Fruit fly (Drosophila melanogaster): ENCODE results near the gene Mi-2.

Mi-2 gene

DNA sequence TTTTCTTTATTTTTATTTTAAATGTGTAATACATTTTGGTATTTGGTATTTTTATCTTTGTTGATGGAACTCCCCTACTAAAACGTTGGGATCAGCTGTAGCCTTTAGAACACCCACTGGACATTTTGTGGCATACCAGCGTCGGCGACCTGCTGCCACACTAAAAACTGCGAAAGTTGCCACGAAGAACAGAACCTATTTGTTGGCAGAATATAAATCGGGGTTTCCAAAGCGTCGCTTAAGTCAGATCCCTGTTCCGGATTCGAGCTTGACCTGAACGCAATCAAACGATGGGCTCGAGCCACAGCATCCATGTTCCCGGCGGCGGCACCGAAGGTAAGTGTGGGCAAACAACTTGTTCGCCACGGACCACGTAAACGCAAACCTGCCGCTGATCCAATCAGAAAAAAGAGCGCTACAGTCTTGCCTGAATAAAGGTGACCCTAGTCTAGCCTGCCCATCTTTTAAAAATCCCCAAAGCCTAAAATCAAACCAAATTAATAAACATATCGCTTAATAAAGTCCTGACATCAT lies 14.8 kb upstream of the Mi-2 start, which contains the start of gene Grasp65:
Gene Grasp65 (plus strand): TSS at position 173 of the 534 bp plus-strand sequence.
- peak; percentile 28 for TF ChIP-seq noc (tag; optimal IDR thresholded peaks at IDR 0.05)

DNA sequence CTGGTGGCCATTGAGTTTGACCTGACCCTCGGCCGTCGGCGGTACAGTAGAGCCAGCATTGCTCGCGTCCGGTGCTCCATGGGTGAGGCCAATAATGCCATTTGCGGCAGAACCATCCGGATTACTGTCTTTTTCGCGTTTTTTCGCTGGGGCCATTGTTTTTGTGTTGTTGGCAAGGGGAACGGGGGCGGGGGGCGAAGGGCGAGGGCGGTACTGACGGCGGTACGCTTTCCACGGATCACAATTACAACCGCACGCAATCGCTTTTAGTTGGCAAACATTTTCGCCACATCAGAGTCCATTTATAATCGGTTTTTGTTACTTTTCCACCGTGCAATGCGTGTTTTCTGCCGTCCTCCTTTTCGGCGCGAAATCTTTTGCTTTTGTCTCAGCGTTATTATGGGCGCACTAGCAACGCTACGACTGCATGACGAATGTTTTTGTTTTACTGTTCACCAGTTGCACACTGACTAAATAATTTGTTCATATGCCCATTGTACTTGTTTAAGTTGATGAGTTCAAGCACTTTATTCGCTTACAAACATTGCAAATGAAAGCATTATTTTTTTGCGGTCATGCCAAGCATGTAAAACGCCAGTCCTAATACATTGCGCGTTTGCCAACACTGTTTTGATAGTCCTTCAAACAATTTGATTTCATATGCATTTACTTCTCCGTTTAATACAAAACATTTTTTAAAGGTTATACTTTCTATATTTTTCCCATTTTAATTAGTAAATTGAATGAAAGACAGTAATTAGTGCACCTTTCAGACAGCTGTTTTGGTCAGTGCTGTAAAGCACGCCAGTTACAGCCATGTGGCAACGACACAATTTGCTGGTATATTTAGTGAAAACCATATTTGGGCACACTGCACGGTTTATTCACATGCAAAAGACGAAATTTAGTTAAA lies 13.1 kb upstream of the Mi-2 start, which contains the start of gene Pfdn6:
Gene Pfdn6 (plus strand): TSS at position 839 of the 913 bp plus-strand sequence.
- no peak for TF ChIP-seq noc (tag; optimal IDR thresholded peaks at IDR 0.05)

DNA sequence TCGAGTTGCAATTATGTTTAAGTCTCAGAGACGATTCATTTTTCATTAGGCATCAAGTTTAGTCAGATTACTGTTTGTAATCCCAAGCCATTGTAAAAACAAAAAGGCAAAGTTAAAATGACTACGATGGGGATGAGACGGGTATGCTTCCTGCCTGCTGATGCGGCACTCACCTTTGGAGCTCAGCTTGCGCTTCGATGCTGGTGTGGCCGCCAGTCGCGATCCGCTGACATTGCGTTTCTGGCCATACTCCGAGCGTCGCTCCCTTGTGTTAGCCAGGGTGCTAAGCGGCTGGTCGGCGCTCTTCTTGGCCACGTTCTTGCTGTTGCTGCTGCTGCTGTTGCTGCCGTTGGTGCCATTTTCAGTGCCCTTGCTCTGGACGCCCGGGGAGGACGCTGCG lies 10.0 kb upstream of the Mi-2 start:
- TF ChIP-seq noc (tag; optimal IDR thresholded peaks at IDR 0.05), result no peak

DNA sequence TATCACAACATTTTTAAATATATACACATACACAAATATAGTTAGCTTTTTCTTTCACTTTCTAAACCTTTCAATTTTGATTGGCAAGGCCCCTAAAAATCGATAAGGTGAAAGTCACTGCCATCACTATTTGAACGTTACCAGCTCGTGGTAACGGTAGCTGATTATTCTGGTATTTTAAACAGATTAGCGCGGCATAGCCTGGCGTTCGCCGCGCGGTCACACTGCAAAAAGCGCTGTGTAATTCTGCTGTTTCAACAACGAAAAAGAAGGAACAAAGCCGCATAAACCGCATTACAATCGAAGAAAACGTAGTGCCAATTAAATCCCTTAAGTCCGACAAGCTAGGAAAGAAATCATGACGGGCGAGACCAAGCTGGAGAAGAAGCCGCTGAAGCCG lies 4.8 kb upstream of the Mi-2 start, which contains the start of gene Rpn1:
Gene Rpn1 (plus strand): TSS at position 219 of the 400 bp plus-strand sequence.
- no peak for TF ChIP-seq noc (tag; optimal IDR thresholded peaks at IDR 0.05)

DNA sequence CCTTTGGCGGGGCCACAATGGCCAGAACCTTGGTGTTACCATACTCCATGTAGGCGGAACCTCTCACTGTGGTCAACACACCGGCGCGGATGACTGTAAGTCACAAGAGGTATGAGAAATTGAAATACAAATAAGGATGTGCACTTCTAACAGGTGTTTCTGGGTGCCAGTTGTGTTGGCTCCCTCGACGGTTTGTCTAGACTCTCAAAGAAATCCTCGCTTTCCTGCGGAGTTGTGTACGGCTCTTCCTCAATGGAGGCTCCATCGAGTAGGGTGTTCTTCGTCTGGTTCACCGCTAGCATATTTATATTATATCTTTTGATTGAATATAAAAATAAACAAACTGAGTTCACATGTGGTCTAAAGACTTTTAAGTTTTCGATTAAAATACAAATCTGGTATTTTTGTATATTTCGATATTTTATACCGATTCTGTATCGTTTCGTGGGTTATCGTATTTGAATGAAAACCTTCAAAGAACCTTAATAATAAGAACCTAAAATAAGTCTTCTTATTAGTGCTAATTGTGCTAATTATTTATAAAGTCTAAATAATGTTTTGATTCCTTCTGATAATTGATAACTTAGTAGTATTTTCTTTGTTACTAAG lies 3.4 kb upstream of the Mi-2 start, which contains the start of gene Mtr3:
Gene Mtr3 (minus strand): TSS at position 388 of the 609 bp plus-strand sequence.
- TF ChIP-seq noc (tag; optimal IDR thresholded peaks at IDR 0.05), result no peak

DNA sequence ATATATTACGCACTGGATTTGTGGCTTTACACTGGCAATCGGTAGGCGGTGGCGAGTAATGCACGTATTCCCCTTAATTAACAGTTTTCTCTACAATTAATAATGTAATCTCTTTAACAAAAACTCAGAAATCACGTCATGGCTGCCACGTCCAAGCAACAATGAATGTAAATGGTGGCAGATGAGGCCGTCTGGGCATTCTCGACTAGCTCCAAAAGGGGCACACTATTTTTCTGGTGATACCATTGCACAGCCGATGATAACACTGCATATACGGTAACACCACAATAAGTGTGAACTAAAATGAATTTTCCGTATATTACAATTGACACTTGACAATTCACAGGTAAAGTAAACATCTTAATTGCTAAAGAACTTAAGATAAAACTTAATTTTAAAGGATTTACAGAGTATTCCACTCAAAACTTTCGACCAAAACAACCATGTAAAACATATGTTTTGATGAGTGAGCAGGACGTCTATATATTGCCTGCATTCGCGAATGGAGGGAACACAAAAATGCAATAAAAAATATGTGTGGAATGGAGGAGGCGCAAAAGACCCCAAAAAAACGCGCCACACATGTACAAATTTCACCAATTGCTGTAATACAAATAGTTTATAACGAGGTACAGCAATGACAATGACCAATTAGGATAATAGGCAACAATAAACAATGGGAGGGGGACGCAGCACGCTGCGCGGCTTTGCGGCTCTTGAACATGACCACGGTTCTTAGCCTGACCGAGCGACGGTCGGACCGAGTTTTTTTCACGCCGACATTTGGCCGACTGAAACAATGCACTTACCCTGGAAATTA lies 571 bp downstream of the Mi-2 start:
- no peak for TF ChIP-seq noc (tag; optimal IDR thresholded peaks at IDR 0.05)

DNA sequence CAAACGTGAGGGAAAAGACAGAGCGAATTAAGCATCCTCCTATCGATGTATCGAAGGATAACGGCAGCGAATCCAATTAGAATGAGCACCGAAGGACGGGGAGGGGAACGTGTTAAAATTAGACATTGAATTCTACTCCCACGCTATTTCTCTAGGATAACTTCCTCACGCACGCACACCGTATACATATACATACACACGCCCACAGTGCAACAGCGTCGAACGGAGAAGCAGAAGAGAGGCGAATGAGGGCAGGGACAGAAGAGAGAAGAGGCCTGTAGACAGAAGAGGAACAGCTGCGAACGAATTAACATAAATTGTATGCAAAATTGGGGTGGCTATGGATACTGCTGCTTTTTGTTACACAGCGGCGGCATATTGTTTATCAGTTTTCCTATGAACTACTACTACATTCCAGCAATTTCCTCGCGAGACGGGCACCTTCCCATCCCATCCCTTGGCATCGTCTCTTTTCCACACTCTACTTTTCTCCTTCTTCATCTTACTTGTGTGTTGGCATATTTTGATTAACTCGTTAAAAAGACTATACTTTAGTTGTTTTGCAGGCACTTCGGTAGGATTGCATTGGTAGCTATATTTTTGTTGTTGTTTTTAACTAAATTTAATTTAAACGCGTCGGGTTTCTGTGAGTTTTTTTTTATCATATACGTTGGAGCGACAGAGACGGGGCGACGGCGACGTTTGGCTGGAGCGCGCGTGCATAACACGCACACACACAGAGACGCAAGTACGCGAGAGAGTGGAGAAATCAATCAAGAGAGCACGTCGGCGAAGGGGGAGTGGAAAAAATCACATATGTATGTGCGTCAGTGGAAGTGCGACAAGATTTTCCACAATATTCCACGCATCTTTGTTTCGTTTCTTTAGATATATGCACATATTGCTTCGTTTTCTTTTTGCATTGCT lies 1.6 kb downstream of the Mi-2 start:
- no peak for TF ChIP-seq noc (tag; optimal IDR thresholded peaks at IDR 0.05)

DNA sequence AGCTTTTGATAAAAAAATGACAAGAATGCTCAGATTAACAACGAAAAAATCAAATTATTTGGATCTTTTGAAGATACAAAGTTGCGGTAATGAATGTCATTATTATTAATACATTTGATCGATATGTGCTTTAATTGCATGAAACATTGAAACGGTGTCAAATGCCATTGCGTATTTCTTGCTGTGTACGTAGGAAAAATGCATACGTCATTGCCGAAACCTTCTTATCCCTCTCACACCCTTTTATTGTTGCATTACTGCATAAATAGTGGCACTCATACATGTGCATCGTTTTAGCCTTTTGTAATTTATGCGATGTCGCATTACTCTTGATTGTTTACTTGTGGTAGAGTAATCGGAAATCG lies 2.3 kb downstream of the Mi-2 start:
- TF ChIP-seq noc (tag; optimal IDR thresholded peaks at IDR 0.05), result no peak

DNA sequence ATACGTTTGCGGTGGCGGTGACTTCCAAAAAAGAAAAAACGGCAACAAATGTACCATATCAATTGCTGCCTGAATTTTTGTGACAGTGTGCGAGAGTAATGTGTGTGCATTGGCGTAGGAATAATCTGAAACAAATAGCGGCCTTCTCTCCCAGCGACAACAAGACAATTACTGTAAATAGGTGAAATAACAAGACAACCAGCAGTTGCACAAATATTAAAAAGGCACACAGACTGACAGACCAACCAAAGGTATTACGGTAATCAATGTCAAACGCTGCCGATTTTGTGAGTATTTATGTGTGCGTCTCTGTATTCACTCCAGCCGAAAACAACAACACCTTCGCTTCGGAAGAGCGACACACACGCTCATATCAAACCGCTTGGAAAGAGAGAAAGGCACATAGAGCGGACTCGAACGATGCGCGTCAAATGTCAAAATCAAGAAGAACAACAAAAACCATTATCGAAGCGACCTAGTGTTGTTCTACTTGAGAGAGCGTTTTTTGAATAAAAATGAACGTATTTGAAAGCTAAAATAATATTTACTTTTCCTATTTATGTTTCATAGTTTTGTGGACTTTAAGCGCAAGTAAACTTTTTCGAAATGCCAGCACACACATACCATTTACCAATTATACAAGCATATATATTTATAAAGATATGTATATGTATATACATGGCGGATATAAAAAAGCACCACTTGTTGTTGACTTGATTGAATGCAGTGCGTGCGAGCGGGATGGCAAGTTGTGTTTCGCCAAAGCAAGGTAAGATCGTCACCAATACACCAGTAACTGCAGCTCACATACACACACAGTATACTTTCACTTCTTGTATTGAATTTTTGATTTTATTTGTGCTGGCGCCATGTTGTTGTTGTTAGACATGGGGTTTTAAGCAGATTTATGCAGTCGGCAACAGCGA lies 3.0 kb downstream of the Mi-2 start:
- TF ChIP-seq noc (tag; optimal IDR thresholded peaks at IDR 0.05), result peak; percentile 35

DNA sequence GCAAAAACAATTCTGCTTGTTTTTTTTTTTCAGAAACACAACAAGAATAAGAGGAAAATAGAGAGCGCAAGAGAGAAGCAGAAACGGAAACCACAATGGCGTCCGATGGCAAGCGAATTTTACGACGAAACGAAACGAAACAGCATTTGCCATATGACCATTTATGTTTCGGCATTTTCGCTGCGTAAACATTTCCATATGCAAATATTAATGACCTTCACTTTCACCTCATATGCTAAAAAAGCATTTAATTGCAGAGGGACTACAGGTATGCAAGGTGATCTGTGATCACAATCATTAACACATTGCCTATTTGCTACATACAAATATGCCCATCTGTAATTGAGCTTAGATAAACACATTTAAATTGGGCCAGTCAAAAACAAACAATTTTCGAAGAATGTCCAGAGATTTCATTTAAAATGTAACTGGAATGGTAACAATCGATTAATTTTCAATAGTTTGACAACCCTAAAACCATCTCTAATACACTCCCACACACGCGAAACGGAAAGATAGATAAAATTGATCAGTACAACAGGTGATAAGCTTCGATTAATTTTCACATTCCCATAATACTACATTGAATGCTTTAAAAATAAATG lies 3.8 kb downstream of the Mi-2 start:
- no peak for TF ChIP-seq noc (tag; optimal IDR thresholded peaks at IDR 0.05)

DNA sequence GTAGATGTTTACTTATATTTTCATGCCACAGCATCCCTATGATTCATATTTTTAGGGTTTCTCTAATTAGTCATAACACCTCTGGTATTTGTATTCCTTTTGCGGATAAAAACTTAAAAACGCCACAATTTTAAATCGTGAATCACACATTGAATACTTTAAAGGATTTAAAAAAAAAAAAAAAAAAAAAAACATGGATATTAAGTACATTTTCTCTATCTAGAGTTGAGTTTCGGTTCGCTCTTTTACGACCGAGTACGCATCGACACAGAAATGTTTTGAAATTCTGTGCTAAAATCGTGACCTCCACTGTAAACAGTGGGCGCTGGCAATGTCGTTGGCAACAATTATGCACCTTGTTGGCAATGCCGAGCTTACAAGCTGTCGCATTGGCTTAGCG lies 4.6 kb downstream of the Mi-2 start:
- TF ChIP-seq noc (tag; optimal IDR thresholded peaks at IDR 0.05), result no peak

DNA sequence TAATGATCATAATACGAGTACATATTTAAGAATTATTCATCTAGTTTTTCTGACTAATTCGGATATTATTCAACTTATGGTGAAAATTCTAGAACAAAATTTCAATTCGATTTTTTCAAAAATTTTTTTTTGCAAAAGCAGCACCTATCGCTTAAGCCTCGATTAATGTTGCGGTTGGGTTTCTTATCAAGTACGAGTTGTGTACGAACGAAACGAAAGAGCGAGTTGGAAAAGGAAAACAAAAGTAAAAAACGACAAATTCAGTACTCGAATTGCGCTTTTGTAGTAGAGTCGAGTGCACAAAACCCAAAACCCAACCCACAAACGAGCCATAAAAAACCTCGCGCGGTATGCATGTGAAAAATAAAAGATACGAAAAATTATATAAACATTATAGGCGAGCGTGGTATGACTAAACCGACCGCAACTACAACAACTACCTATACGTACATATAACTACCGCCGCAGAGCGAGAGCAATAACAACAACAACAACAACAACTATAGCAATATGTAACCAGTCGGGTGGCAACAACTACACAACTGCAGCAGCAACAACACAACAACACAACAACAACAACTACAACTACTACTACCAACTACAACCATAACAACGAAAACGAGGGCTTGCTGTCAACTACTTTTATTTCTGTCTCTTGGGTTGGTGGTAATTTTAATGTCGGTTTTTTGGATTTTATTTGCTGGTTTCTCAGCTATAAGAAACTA lies 5.4 kb downstream of the Mi-2 start:
- TF ChIP-seq noc (tag; optimal IDR thresholded peaks at IDR 0.05), result no peak
